Worm (Caenorhabditis elegans) whole organism, mixed stage, embryonic: ENCODE measurements around the gene F12A10.6.

Experiments
- ces-1 ChIP-seq: fragments of 150-350 bp; optimal IDR thresholded peaks from 2 replicates; lab custom pipeline; 2014; ENCODE audit warnings: missing biosample characterization, missing genetic modification reagents, missing genetic modification characterization
- elt-1 ChIP-seq: sonication (generic microtip); optimal IDR thresholded peaks from 2 replicates; lab custom pipeline; 2017; ENCODE audit warnings: missing genetic modification characterization, mild to moderate bottlenecking, missing compliant biosample characterization, antibody characterized with exemption, moderate library complexity, borderline replicate concordance; ENCODE audit not compliant: insufficient read depth
- flh-1 ChIP-seq: fragments of 200-800 bp; sonication (Bioruptor generic); optimal IDR thresholded peaks from 2 replicates; lab custom pipeline; 2018; ENCODE audit warnings: mild to moderate bottlenecking, missing genetic modification characterization, moderate library complexity, missing compliant biosample characterization
- lsy-2 ChIP-seq: fragments of 150-350 bp; optimal IDR thresholded peaks from 2 replicates; lab custom pipeline; 2014; ENCODE audit warnings: missing biosample characterization, missing genetic modification characterization
- nhr-28 ChIP-seq: fragments of 150-350 bp; optimal IDR thresholded peaks from 2 replicates; lab custom pipeline; 2014; ENCODE audit warnings: missing biosample characterization, missing genetic modification characterization
- unc-62 ChIP-seq: fragments of 150-350 bp; optimal IDR thresholded peaks from 2 replicates; lab custom pipeline; 2014; ENCODE audit warnings: missing biosample characterization, missing genetic modification reagents, missing genetic modification characterization
- ztf-11 ChIP-seq: fragments of 150-350 bp; optimal IDR thresholded peaks from 2 replicates; lab custom pipeline; 2014; ENCODE audit warnings: missing biosample characterization, missing genetic modification characterization

DNA sequence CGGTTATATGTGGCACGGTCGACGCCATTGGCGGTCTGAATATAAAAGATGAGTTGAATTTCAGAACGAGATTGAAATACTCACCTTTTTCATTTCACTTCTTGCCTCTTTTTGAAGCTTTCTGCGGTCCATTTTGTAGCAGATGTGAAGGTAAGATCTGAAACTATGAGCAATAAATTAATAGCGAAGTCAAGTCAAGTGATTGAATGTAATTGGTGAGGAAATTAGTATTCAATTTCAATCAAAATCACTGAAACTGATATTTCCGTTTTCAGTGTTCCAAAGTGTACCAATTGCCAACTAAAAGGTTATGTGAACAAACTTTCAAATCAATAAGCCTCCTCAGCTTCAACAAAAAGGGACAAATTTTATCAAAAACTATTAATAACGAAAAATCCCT, 47.4 kb upstream of the F12A10.6 start, which contains the start of gene C17C3.24:
- TF ChIP-seq flh-1 (GFP tag; lab: Kevin White, UChicago) (no peak), nhr-28 (tag; lab: Kevin White, UChicago) (no peak), elt-1 (no peak), lsy-2 (tag; lab: Kevin White, UChicago) (no peak), ces-1 (GFP tag; lab: Kevin White, UChicago) (no peak), ztf-11 (no peak), unc-62 (GFP tag; lab: Kevin White, UChicago) (no peak)
